Worm (Caenorhabditis elegans) whole organism, L4/young adult: ENCODE results near the gene str-15.

Experiments
- W03F9.2 ChIP-seq: fragments of 150-350 bp; optimal IDR thresholded peaks from 2 replicates; lab custom pipeline; 2014; ENCODE audit warnings: missing biosample characterization, missing genetic modification characterization
- dao-5 ChIP-seq: sonication (generic microtip); optimal IDR thresholded peaks from 2 replicates; lab custom pipeline; 2016; ENCODE audit warnings: missing genotype, missing genetic modification characterization, moderate library complexity, missing compliant biosample characterization
- him-1 ChIP-seq: sonication (generic microtip); optimal IDR thresholded peaks from 2 replicates; lab custom pipeline; 2016; ENCODE audit warnings: missing genotype, missing genetic modification reagents, missing genetic modification characterization, missing compliant biosample characterization

Gene str-15

DNA sequence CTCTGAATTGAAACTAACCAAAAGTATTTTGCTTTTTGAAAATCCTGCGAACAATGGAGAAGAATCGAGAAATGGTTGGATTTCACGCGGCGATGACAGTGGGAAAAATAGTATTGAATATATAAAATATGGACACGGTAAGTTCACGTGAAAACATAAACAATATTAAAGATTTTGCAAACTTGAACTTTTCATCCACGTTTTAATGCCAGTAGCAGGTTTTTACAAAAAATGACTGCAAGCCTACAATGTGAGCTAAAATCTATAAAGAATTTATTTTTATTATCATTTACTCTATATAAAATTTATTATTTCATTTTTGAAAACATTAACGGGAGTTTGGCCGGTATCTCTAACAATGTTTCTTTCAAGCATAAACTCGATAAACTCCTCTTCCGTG lies 29.1 kb downstream of the str-15 start, which contains the start of gene F26D2.10:
F26D2.10 (minus strand) TSS at position 101 of the 400 bp plus-strand sequence.
- no peak for TF ChIP-seq him-1 (tag; lab: Kevin White, UChicago)
- no peak for TF ChIP-seq dao-5 (tag; lab: Kevin White, UChicago)
- no peak for TF ChIP-seq W03F9.2 (tag; lab: Kevin White, UChicago)

DNA sequence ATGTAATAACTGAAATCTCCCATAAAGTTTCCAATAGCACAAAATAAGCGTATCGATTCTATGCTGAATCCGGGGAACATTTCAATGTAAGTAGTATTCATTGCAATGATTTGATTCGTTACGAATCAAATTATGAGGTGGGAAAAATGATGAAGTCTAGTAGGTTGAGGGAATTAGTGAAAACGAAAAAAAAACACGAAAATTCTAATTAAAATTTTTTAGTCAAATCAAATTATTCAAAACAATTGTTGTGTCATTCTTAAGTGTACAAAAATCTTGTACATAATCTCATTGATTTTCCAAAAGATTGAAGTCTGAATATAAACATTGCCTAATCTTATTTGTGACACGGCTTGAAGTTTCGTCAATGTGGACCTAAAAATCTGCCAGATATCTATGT lies 34.2 kb downstream of the str-15 start, which contains the start of gene srw-29:
srw-29 (minus strand) TSS at position 101 of the 400 bp plus-strand sequence.
- no peak for TF ChIP-seq him-1 (tag; lab: Kevin White, UChicago)
- TF ChIP-seq W03F9.2 (tag; lab: Kevin White, UChicago) = no peak
- no peak for TF ChIP-seq dao-5 (tag; lab: Kevin White, UChicago)

DNA sequence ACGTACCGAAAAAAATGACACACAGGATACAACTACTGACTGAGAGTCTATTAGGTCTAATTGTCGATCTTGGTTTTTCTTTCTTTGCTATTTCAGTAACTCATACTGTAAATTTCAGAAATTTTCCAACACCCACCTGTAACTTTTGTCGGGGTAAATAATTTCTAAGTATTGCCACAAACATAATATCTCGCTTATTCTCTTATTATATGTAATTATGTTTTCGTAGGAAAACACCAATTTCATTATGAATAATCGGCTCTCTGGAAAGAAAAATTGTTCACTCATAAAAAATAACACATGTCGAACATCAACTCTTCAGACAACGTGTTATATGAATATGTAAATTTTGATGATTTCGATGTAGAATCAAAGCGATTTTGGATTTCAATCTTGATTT lies 37.9 kb downstream of the str-15 start, which contains the start of gene srw-48:
srw-48 (plus strand) TSS at position 301 of the 400 bp plus-strand sequence.
- TF ChIP-seq dao-5 (tag; lab: Kevin White, UChicago) (no peak), W03F9.2 (tag; lab: Kevin White, UChicago) (no peak), him-1 (tag; lab: Kevin White, UChicago) (no peak)

DNA sequence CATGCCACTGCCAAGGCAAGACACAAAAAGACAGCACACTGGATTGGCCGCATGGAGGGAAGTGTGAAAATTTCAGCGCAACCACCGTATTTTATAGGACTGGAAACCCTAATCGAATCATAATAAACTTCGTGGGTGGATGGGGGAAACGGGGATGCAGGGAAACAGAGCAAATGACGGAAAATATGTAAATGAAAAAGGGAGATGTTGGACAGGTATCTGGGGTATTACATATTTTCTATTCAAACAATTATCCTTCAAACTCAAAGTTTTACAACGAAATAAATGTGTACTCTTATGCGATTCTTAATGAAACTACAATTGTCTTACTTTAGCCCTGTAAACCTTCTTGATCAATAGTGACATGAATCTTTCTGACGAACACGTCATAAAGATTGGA lies 38.8 kb downstream of the str-15 start, which contains the start of gene F26D2.16:
F26D2.16 (minus strand) TSS at position 101 of the 400 bp plus-strand sequence.
- TF ChIP-seq dao-5 (tag; lab: Kevin White, UChicago) (no peak), W03F9.2 (tag; lab: Kevin White, UChicago) (no peak), him-1 (tag; lab: Kevin White, UChicago) (no peak)

DNA sequence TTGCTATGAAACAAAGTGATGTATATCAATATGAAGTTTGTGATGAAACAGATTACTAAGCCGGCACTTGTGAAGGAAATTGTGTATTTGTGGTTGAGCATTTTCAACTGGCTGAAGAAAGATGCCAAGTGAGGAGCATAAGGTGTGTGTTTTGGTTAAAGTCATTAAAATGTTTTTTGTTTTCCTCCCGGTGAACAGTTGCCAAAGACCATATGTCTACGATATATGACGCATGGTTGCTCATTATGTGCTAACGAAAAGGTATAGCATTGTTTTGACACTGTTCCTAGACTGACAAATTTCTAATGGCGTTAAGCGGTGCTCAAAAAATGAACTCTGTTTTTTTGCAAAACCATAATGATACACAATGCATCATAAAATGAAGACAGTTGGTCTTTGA lies 41.6 kb downstream of the str-15 start, which contains the start of gene str-55:
str-55 (minus strand) TSS at position 101 of the 400 bp plus-strand sequence.
- no peak for TF ChIP-seq him-1 (tag; lab: Kevin White, UChicago)
- no peak for TF ChIP-seq W03F9.2 (tag; lab: Kevin White, UChicago)
- no peak for TF ChIP-seq dao-5 (tag; lab: Kevin White, UChicago)

DNA sequence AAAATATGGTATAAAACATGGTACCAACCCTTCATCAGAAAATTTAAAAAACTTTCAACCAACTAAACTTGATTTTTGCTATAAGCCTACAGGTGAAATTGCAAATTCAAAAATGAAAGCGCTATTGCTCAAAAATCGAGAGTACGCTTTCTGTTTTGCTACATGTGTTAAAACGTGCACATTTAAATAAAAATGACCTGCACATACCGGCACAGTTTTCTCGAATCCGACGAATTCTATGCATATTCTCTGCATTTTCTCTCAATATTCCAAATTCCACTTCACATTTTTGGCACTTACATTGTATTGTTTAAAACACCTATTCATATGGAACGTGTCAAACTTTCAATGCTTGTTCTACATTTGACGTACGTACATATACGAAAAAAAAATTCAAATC lies 48.1 kb downstream of the str-15 start, which contains the start of gene srh-145:
srh-145 (plus strand) TSS at position 193 of the 400 bp plus-strand sequence.
- TF ChIP-seq him-1 (tag; lab: Kevin White, UChicago) (no peak), dao-5 (tag; lab: Kevin White, UChicago) (no peak), W03F9.2 (tag; lab: Kevin White, UChicago) (no peak)

DNA sequence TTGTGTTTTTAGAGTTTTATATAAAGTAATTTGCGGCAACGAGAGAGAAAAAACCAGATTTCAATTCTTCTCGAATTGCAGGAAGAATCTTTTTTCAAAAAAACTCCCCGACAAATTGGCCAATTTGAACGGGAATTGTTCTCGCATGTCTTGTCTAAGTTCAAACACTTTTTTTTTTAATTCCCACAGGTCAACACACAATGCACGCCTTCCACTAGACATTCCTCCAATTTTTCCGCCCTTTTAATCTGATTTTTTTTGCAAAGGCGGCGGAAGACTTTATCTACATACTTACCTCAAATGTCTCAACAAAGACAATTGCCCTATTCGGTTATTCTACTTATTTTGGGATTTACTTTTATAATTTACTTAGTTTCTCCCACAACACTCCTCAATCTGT lies 51.0 kb downstream of the str-15 start, which contains the start of gene F26D2.3:
F26D2.3 (plus strand) TSS at position 301 of the 400 bp plus-strand sequence.
- TF ChIP-seq him-1 (tag; lab: Kevin White, UChicago) (no peak), W03F9.2 (tag; lab: Kevin White, UChicago) (no peak), dao-5 (tag; lab: Kevin White, UChicago) (no peak)
